Fruit fly (Drosophila melanogaster): ENCODE measurements around the gene Idgf2.

Idgf2 gene

dm6 chr2L:16491123-16491751 lies 44.1 kb downstream of the Idgf2 start, which contains the start of gene Tpr2 (continued):
- TF ChIP-seq pzg (GFP tag; optimal IDR thresholded peaks at IDR 0.05) (peak; percentile 92), Hr51 (GFP tag; optimal IDR thresholded peaks at IDR 0.05) (peak; percentile 54 to 59), Lim3 (GFP tag; IDR thresholded peaks at IDR 0.05) (no peak), slp2 (GFP tag; optimal IDR thresholded peaks at IDR 0.05) (peak; percentile 28), Max (GFP tag; optimal IDR thresholded peaks at IDR 0.05) (peak; percentile 87), Aef1 (GFP tag; IDR thresholded peaks at IDR 0.05) (no peak), Kr (GFP tag; optimal IDR thresholded peaks at IDR 0.05) (no peak), MESR4 (GFP tag; optimal IDR thresholded peaks at IDR 0.05) (peak; percentile 98), ara (GFP tag; IDR thresholded peaks at IDR 0.05) (no peak), bab2 (GFP tag; optimal IDR thresholded peaks at IDR 0.05) (peak; percentile 44), CG11695 (GFP tag; IDR thresholded peaks at IDR 0.05) (no peak), CG32772 (GFP tag; IDR thresholded peaks at IDR 0.05) (no peak), Hand (GFP tag; optimal IDR thresholded peaks at IDR 0.05) (peak; percentile 36), CG30403 (GFP tag; optimal IDR thresholded peaks at IDR 0.05) (peak; percentile 57), CG7357 (GFP tag; IDR thresholded peaks at IDR 0.05) (no peak), sens-2 (GFP tag; IDR thresholded peaks at IDR 0.05) (no peak), ewg (GFP tag; optimal IDR thresholded peaks at IDR 0.05) (peak; percentile 84), lab (GFP tag; optimal IDR thresholded peaks at IDR 0.05) (peak; percentile 38), nerfin-2 (GFP tag; IDR thresholded peaks at IDR 0.05; ENCODE audit: partially characterized antibody) (peak; percentile 70), pan (optimal IDR thresholded peaks at IDR 0.05) (peak in 1 of 2 experiments; percentile 25), pan (GFP tag; optimal IDR thresholded peaks at IDR 0.05 in 1 of 2, IDR thresholded peaks at IDR 0.05 in 1 of 2) (peak in 1 of 2 experiments; percentile 20), Hr3 (GFP tag; optimal IDR thresholded peaks at IDR 0.05) (peak; percentile 54), CG12942 (GFP tag; optimal IDR thresholded peaks at IDR 0.05) (peak; percentile 44), eyg (GFP tag; optimal IDR thresholded peaks at IDR 0.05) (peak; percentile 47), usp (GFP tag; optimal IDR thresholded peaks at IDR 0.05) (no peak), CG2889 (GFP tag; IDR thresholded peaks at IDR 0.05) (no peak), cas (GFP tag; IDR thresholded peaks at IDR 0.05) (0 out of 2 replicates have a peak, but pooled peaks have one; percentile 19), ind (GFP tag; optimal IDR thresholded peaks at IDR 0.05) (peak; percentile 7), CG15011 (GFP tag; optimal IDR thresholded peaks at IDR 0.05) (no peak), CG13424 (tag; optimal IDR thresholded peaks at IDR 0.05) (peak; percentile 66), Awh (GFP tag; IDR thresholded peaks at IDR 0.05) (no peak), Jarid2 (GFP tag; optimal IDR thresholded peaks at IDR 0.05) (peak; percentile 77), Eip74EF (GFP tag; optimal IDR thresholded peaks at IDR 0.05) (peak in 1 of 2 experiments; percentile 9), vfl (GFP tag; optimal IDR thresholded peaks at IDR 0.05) (peak; percentile 55), CG7556 (GFP tag; optimal IDR thresholded peaks at IDR 0.05) (peak; percentile 10), shn (GFP tag; optimal IDR thresholded peaks at IDR 0.05) (peak; percentile 64), scrt (GFP tag; optimal IDR thresholded peaks at IDR 0.05) (peak; percentile 20), Asciz (GFP tag; optimal IDR thresholded peaks at IDR 0.05) (peak; percentile 23), CG12236 (GFP tag; optimal IDR thresholded peaks at IDR 0.05) (no peak), CG3407 (GFP tag; optimal IDR thresholded peaks at IDR 0.05) (no peak), CG2199 (GFP tag; IDR thresholded peaks at IDR 0.05) (peak; percentile 40; the same call in 2 of the 3 replicates), nmo (GFP tag; optimal IDR thresholded peaks at IDR 0.05) (peak; percentile 75), CG11247 (GFP tag; IDR thresholded peaks at IDR 0.05) (no peak), CG2202 (tag; optimal IDR thresholded peaks at IDR 0.05) (peak; percentile 50), Tbp (GFP tag; optimal IDR thresholded peaks at IDR 0.05) (no peak), C15 (GFP tag; IDR thresholded peaks at IDR 0.05) (no peak), crp (GFP tag; optimal IDR thresholded peaks at IDR 0.05) (peak; percentile 100), luna (GFP tag; optimal IDR thresholded peaks at IDR 0.05) (peak; percentile 47), Oaz (GFP tag; IDR thresholded peaks at IDR 0.05) (no peak), ranshi (GFP tag; IDR thresholded peaks at IDR 0.05) (no peak)

Data from whole organism, embryonic.